Fruit fly (Drosophila melanogaster) S2 (cell line): ENCODE measurements around the gene CG11696.
"Not testable (repeated sequence)": the region's sequence is repeated elsewhere in the genome, so short reads cannot be mapped to it uniquely, and the experiment has no call there.

Source experiments
- CG8478 ChIP-seq: fragments of >200 bp; optimal IDR thresholded peaks from 2 replicates; lab custom pipeline; 2018
- CTCF ChIP-seq, 2 experiments: fragments of >200 bp; optimal IDR thresholded peaks; 2 replicates each; lab custom pipeline; 2018

The CG11696 gene

DNA sequence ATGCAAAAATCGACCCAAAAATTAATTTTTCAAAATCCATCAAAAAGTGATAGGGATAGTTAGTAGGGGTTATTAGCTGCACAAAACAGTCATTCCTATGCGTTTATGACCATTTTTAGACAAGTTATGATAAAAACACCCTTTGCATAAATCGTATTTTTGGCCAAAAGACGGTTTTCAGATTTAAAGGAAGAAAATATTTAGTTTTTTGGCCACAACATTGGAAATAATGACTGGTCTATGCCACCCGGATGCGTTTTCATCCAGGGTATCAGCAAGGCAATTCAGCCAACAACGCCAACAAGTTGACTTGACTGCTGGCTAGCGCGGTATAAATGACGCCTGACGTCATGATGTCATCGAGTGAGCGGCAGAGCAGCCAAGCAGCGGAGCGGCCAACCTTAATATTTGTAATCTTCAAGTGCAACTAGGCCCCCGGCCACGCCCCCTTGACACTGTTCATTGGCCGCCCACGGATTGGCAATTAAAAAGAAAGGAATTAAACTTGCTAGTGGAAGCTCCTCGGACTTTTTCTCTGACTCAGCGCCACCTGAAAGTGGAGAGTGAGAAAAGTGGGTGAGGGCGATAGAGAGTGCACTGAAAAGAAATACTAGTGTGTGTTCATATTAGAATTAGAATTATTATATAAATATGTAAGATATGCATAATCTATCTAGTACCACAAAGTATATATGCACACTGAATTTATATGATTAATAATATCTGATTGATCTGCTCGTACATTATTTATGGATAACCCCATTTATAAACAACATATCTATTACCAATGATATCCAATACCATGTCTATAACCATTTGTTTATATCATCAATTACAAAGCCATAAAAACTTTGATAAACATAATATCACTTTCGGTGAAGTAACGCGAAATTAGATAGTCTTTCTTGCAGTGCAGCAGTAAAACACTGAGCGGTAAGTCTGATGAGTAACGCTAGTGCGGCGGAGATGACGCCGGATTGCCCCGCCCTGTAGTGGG, 13.5 kb upstream of the CG11696 start:
- TF ChIP-seq CG8478: no peak
- TF ChIP-seq CTCF (optimal IDR thresholded peaks at IDR 0.05; lab: Kevin White, UChicago): no peak

dm6 chrX:11561450-11562040, 12.0 kb upstream of the CG11696 start, which contains the start of gene PGRP-SA:
Gene PGRP-SA (plus strand): TSS chrX:11561643.
- TF ChIP-seq CG8478: no peak

dm6 chrX:11569956-11570695, 3.4 kb upstream of the CG11696 start, which contains the start of the genes Polr2A and CG11699:
Gene Polr2A (minus strand): TSS chrX:11570326.
Gene CG11699 (plus strand): TSS chrX:11570621.
- no peak for TF ChIP-seq CG8478
- TF ChIP-seq CTCF (optimal IDR thresholded peaks at IDR 0.05; lab: Kevin White, UChicago): no peak

DNA sequence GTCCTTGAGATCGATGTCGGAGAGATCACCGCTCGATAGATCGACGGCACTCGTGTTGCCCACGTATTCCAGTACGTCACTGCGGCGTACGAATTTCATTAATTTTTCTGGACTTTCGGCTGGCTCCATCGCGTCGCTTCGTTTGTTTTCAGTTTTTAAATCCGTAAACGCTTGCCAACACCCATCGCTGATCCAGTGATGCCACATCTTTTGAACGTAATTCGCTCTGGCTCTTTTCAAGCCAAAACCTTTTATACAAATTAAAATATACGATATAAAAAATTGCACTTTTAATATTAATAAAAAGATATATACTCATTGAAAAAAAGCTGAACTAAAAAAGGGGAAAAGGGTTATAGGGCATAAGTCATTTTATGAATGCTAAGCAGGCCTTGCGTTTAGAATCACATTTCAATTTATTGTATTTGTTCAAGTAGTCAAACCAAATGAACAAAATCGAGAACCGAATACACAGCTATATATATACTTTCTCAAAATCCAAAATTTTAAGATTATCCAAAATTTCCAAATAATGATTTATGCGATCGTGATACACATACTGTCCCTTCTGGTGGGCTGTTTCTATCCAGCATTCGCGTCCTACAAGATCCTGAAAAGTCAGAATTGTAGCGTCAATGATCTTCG, 1.1 kb upstream of the CG11696 start, which contains the start of the genes Kmn1 and Reepl1:
TSS of gene Kmn1 (minus strand) at position 173 of the 645 bp plus-strand sequence.
TSS of gene Reepl1 (plus strand) at position 438 of the 645 bp plus-strand sequence.
- TF ChIP-seq CTCF (optimal IDR thresholded peaks at IDR 0.05; lab: Kevin White, UChicago) (no peak), CG8478 (no peak)

- no peak for TF ChIP-seq CG8478
- TF ChIP-seq CTCF (optimal IDR thresholded peaks at IDR 0.05; lab: Kevin White, UChicago): no peak
Measured at dm6 chrX:11576540-11576939, 3.0 kb downstream of the CG11696 start, which contains the start of gene CG11695. Gene CG11695 (plus strand): TSS chrX:11576883.

- no peak for TF ChIP-seq CTCF (optimal IDR thresholded peaks at IDR 0.05; lab: Kevin White, UChicago)
- no peak for TF ChIP-seq CG8478
Measured at dm6 chrX:11578841-11579240, 5.3 kb downstream of the CG11696 start.

DNA sequence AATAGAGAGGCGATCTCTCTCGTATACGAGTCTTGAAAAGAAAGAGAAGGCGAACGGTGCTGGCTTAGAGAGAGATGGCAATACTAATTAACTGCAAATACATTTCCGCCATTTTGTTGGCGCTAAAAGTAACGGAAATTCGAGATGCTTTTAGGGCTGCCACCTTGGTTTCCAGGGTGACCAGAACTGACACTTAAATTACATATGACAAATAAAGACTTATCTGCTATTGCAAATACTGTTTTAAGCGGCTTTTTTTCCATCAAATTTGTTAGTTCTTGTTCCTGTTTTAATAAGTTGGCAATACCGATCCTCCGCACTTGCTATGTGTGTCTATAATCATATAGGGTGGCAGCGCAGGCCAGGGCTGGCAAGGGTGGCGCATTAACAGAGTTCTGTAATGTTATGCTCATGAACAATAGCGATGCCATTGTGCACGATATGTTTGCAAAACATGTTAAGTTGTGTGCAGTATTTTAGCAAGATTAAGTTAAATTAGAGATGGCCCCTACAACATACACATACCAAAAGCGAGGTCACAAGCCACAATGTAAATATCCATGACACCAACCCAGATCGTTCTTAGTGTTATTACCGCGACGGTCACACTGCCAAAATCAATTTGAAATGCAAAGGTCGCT, 6.8 kb downstream of the CG11696 start, which contains the start of gene nod:
TSS of gene nod (plus strand) at position 573 of the 641 bp plus-strand sequence.
- TF ChIP-seq CTCF (optimal IDR thresholded peaks at IDR 0.05; lab: Kevin White, UChicago) (peak; percentile 62), CG8478 (no peak)

dm6 chrX:11584075-11584474, 10.5 kb downstream of the CG11696 start, which contains the start of gene pkm:
Gene pkm (minus strand): TSS chrX:11584175.
- no peak for TF ChIP-seq CG8478
- no peak for TF ChIP-seq CTCF (optimal IDR thresholded peaks at IDR 0.05; lab: Kevin White, UChicago)

- not testable (repeated sequence) for TF ChIP-seq CTCF (optimal IDR thresholded peaks at IDR 0.05; lab: Kevin White, UChicago); CG8478
Measured at dm6 chrX:11599589-11599988, 26.1 kb downstream of the CG11696 start, which contains the start of gene rho-4. Gene rho-4 (plus strand): TSS chrX:11599838.

- TF ChIP-seq CTCF (optimal IDR thresholded peaks at IDR 0.05; lab: Kevin White, UChicago) (no peak), CG8478 (no peak)
Measured at dm6 chrX:11600795-11601358, 27.3 kb downstream of the CG11696 start.

DNA sequence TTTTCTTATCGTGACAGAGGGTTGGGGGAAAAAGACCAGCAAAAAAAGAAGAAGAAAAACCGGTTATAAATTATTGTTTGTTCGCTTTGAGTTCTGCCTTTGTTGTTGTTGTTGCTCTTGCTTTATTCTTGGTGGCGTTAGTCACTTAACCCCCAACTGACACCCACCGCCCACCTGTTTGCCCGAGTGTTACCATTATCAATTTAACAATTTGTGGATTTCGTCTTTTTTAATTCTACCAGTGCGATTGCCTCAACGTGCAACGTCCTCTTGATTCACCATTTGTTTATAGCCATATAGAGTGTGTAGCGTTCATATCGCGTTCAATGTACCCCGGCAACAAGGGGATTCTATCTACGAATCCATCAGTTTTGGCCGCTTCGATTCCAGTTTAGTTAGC, 27.9 kb downstream of the CG11696 start:
- TF ChIP-seq CTCF (optimal IDR thresholded peaks at IDR 0.05; lab: Kevin White, UChicago) (no peak), CG8478 (no peak)

DNA sequence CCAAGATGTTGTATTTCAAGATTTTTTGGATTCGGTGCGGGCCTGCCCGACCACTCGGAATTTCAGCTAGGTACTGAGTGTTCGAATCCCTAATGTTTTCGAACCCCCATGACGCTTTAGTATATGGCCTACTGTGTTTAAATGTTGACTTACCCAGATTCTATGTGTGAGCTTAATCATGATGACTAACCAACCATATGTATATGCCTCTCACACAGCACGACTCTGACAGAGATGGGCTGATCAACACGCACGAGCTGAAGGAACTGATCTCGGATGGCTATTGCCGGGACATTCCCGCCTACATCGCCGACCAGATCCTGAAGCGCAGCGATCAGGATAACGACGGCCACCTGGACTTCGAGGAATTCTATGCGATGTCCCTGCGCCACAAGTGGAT, 30.6 kb downstream of the CG11696 start, which contains the start of gene CG2533:
TSS of gene CG2533 (minus strand) at position 101 of the 400 bp plus-strand sequence.
- TF ChIP-seq CG8478 (no peak), CTCF (optimal IDR thresholded peaks at IDR 0.05; lab: Kevin White, UChicago) (no peak)

- TF ChIP-seq CTCF (optimal IDR thresholded peaks at IDR 0.05; lab: Kevin White, UChicago): no peak
- TF ChIP-seq CG8478: no peak
Measured at dm6 chrX:11611056-11611644, 37.6 kb downstream of the CG11696 start.
